Worm (Caenorhabditis elegans) whole organism, mixed stage, embryonic: ENCODE data around the gene F18F11.4.

Experiments used
- blmp-1 ChIP-seq: fragments of 150-350 bp; optimal IDR thresholded peaks from 2 replicates; lab custom pipeline; 2014; ENCODE audit warnings: missing biosample characterization, missing genetic modification characterization
- ceh-39 ChIP-seq: fragments of 150-350 bp; optimal IDR thresholded peaks from 2 replicates; lab custom pipeline; 2014; ENCODE audit warnings: missing biosample characterization, missing genetic modification characterization
- ceh-43 ChIP-seq: fragments of 200-800 bp; sonication (Bioruptor generic); optimal IDR thresholded peaks from 2 replicates; lab custom pipeline; 2018; ENCODE audit warnings: mild to moderate bottlenecking, missing genetic modification characterization, moderate library complexity, missing compliant biosample characterization
- flh-1 ChIP-seq: fragments of 200-800 bp; sonication (Bioruptor generic); optimal IDR thresholded peaks from 2 replicates; lab custom pipeline; 2018; ENCODE audit warnings: mild to moderate bottlenecking, missing genetic modification characterization, moderate library complexity, missing compliant biosample characterization
- ham-2 ChIP-seq: fragments of 200-800 bp; sonication (Bioruptor generic); optimal IDR thresholded peaks from 2 replicates; lab custom pipeline; 2018; ENCODE audit warnings: mild to moderate bottlenecking, missing genetic modification characterization, missing compliant biosample characterization
- lin-13 ChIP-seq: fragments of 150-350 bp; optimal IDR thresholded peaks from 2 replicates; lab custom pipeline; 2014; ENCODE audit warnings: missing biosample characterization, missing genetic modification characterization
- mab-5 ChIP-seq: fragments of 150-350 bp; optimal IDR thresholded peaks from 2 replicates; lab custom pipeline; 2014; ENCODE audit warnings: missing biosample characterization, missing genetic modification characterization
- mls-2 ChIP-seq: sonication (generic microtip); optimal IDR thresholded peaks from 2 replicates; lab custom pipeline; 2016; ENCODE audit warnings: mild to moderate bottlenecking, missing genetic modification characterization, moderate library complexity, missing compliant biosample characterization
- nhr-2 ChIP-seq: fragments of 150-350 bp; optimal IDR thresholded peaks from 2 replicates; lab custom pipeline; 2014; ENCODE audit warnings: missing biosample characterization, missing genetic modification characterization
- nhr-237 ChIP-seq: fragments of 150-350 bp; optimal IDR thresholded peaks from 2 replicates; lab custom pipeline; 2014; ENCODE audit warnings: missing biosample characterization, missing genetic modification characterization
- nhr-76 ChIP-seq: sonication (generic microtip); optimal IDR thresholded peaks from 2 replicates; lab custom pipeline; 2017; ENCODE audit warnings: missing biosample characterization, missing genetic modification characterization
- sptf-1 ChIP-seq: sonication (generic microtip); optimal IDR thresholded peaks from 2 replicates; lab custom pipeline; 2017; ENCODE audit warnings: mild to moderate bottlenecking, missing genetic modification characterization, moderate library complexity, missing compliant biosample characterization
- tbx-8 ChIP-seq: fragments of 200-800 bp; sonication (Bioruptor generic); optimal IDR thresholded peaks from 2 replicates; lab custom pipeline; 2018; ENCODE audit warnings: mild to moderate bottlenecking, missing genetic modification characterization, moderate library complexity, missing compliant biosample characterization
- zip-8 ChIP-seq: fragments of 150-350 bp; optimal IDR thresholded peaks from 2 replicates; lab custom pipeline; 2014; ENCODE audit warnings: missing biosample characterization, missing genetic modification characterization

Gene F18F11.4

ce11 chrIV:379605-380004, 49.0 kb downstream of the F18F11.4 start:
- no peak for TF ChIP-seq lin-13 (tag; lab: Kevin White, UChicago)
- TF ChIP-seq blmp-1 (tag; lab: Kevin White, UChicago) = no peak
- TF ChIP-seq sptf-1 (tag; lab: Kevin White, UChicago) = no peak
- TF ChIP-seq mls-2 (tag; lab: Kevin White, UChicago) = no peak
- peak; percentile 7 for TF ChIP-seq ceh-43 (GFP tag; lab: Kevin White, UChicago)
- TF ChIP-seq flh-1 (GFP tag; lab: Kevin White, UChicago) = no peak
- no peak for TF ChIP-seq tbx-8 (GFP tag; lab: Kevin White, UChicago)

DNA sequence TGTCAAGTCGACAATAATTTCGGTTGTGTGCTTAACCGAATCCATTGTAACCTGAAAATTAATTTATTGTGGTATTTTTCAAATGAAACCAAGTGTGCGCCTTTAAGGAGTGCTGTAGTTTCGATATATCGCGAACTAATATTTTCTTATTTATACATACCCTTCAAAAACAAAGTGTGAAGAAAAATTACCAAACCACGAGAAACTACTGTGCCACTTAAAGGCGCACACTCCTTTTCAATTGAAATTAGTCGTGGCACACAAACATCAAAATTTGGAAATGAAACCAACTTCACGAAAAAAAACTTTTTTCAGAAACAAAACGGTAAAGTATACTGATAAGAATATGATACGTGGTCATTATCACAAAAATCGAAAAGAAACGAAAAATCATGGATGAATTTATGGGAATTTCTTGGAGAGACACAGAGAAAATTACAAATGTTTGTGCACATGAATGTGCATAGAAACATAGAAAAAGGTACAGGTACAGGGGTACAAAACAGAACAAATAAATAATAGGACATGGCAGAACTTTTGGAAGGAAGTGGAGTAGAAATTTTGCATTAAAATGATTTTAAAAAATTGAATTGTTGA, 52.6 kb downstream of the F18F11.4 start, which contains the start of gene spl-1:
Gene spl-1 (minus strand): TSS at position 51 of the 597 bp plus-strand sequence.
- TF ChIP-seq tbx-8 (GFP tag; lab: Kevin White, UChicago) (no peak), sptf-1 (tag; lab: Kevin White, UChicago) (no peak), ceh-39 (tag; lab: Kevin White, UChicago) (no peak), lin-13 (tag; lab: Kevin White, UChicago) (no peak), ham-2 (GFP tag; lab: Kevin White, UChicago) (no peak), blmp-1 (tag; lab: Kevin White, UChicago) (no peak), nhr-237 (tag; lab: Kevin White, UChicago) (no peak), nhr-76 (tag; lab: Kevin White, UChicago) (no peak), nhr-2 (tag; lab: Kevin White, UChicago) (no peak), zip-8 (tag; lab: Kevin White, UChicago) (no peak), mab-5 (tag; lab: Kevin White, UChicago) (no peak)
